Worm (Caenorhabditis elegans) whole organism, L4 larva: ENCODE measurements around the gene txbp-3.

Experiments used
- ceh-32 ChIP-seq: sonication (generic microtip); optimal IDR thresholded peaks from 2 replicates; lab custom pipeline; 2016; ENCODE audit warnings: mild to moderate bottlenecking, missing genetic modification characterization, missing compliant biosample characterization; ENCODE audit not compliant: poor library complexity
- ces-1 ChIP-seq: fragments of 150-350 bp; sonication (generic microtip); optimal IDR thresholded peaks from 4 replicates; lab custom pipeline; 2014; ENCODE audit warnings: missing biosample characterization, missing genetic modification reagents, missing genetic modification characterization
- daf-8 ChIP-seq: fragments of 200-800 bp; sonication (Bioruptor generic); IDR thresholded peaks from 2 replicates; pipeline ENCODE4 v1.3.6; 2022; ENCODE audit warnings: missing genetic modification characterization, missing compliant biosample characterization
- hmg-1.1 ChIP-seq: fragments of 200-800 bp; sonication (Bioruptor generic); IDR thresholded peaks from 2 replicates; pipeline ENCODE4 v1.3.6; 2022; ENCODE audit warnings: missing genetic modification reagents, missing genetic modification characterization, missing compliant biosample characterization
- jun-1 ChIP-seq: fragments of 150-350 bp; optimal IDR thresholded peaks from 2 replicates; lab custom pipeline; 2014; ENCODE audit warnings: missing biosample characterization, missing genetic modification reagents, missing genetic modification characterization
- lin-39 ChIP-seq: fragments of 150-350 bp; optimal IDR thresholded peaks from 2 replicates; lab custom pipeline; 2014; ENCODE audit warnings: missing biosample characterization, missing genetic modification reagents, missing genetic modification characterization
- nhr-48 ChIP-seq: sonication (generic microtip); optimal IDR thresholded peaks from 2 replicates; lab custom pipeline; 2016; ENCODE audit warnings: mild to moderate bottlenecking, missing genetic modification characterization, missing compliant biosample characterization
- skn-1 ChIP-seq: fragments of 150-350 bp; optimal IDR thresholded peaks from 2 replicates; lab custom pipeline; 2014; ENCODE audit warnings: missing biosample characterization, missing genetic modification characterization
- snpc-4 ChIP-seq: fragments of 150-350 bp; optimal IDR thresholded peaks from 2 replicates; lab custom pipeline; 2014; ENCODE audit warnings: missing biosample characterization, missing genetic modification characterization
- unc-62 ChIP-seq, 3 experiments: fragments of 150-350 bp in 1 of 3; sonication (generic microtip); optimal IDR thresholded peaks in 2 of 3; peaks in 1 of 3; 1 replicate in 1 of 3; 2 replicates in 2 of 3; lab custom pipeline; 2014 to 2017; ENCODE audit warnings: missing biosample characterization in 3 of 3, missing genetic modification characterization in 3 of 3, missing genetic modification reagents in 3 of 3, missing genotype in 1 of 3

- TF ChIP-seq unc-62 (GFP tag; optimal IDR thresholded peaks at IDR 0.05 in 1 of 2; lab: Kevin White, UChicago) (no peak), unc-62 (tag; optimal IDR thresholded peaks at IDR 0.05; lab: Kevin White, UChicago) (no peak), nhr-48 (tag; lab: Kevin White, UChicago) (no peak), hmg-1.1 (GFP tag; lab: Robert Waterston, UW) (no peak), skn-1 (tag; lab: Kevin White, UChicago) (no peak), ces-1 (GFP tag; lab: Kevin White, UChicago) (no peak), ceh-32 (tag; lab: Kevin White, UChicago) (no peak), lin-39 (tag; lab: Kevin White, UChicago) (no peak), daf-8 (GFP tag; lab: Robert Waterston, UW) (no peak), jun-1 (tag; lab: Kevin White, UChicago) (no peak), snpc-4 (tag; lab: Kevin White, UChicago) (no peak)
Measured at ce11 chrIII:5094506-5094905, 47.2 kb upstream of the txbp-3 start, which contains the start of gene F54D8.10.
